Worm (Caenorhabditis elegans): ENCODE data around the gene C34D10.1.

The C34D10.1 gene

DNA sequence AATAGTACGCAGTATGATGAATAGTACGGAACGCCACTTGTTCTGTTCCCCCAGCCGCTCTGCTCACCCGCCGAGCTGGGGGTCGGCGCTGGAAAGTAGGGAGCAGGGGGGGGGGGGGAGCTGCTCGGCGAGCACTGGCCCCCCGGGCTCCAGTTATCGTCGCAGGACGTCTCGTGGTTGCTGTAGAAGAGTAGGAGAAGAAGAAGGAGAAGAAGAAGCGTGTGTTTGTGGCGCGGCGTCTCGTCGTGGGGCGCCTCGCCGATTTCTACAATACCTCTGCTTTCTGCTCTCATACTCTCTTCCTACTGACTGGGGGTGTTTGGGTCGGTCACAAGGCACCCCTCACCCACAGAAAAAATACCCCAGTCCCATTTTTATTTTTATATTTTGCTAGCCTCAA is 12.0 kb upstream of the C34D10.1 start (continued):
- TF ChIP-seq T26A8.4 (GFP tag; IDR thresholded peaks at IDR 0.05) = peak; percentile 50; the same call in 1 of the 2 replicates
- TF ChIP-seq spr-3 (GFP tag; optimal IDR thresholded peaks at IDR 0.05) = no peak
- TF ChIP-seq ZK337.2 (GFP tag; IDR thresholded peaks at IDR 0.05) = no peak
- TF ChIP-seq nhr-28 (tag; optimal IDR thresholded peaks at IDR 0.05) = no peak
- TF ChIP-seq attf-4 (tag; optimal IDR thresholded peaks at IDR 0.05) = no peak
- peak; percentile 59 for TF ChIP-seq mes-2 (tag; optimal IDR thresholded peaks at IDR 0.05; ENCODE audit: poor library complexity, severe bottlenecking)
- no peak for TF ChIP-seq ztf-7 (tag; optimal IDR thresholded peaks at IDR 0.05)
- no peak for TF ChIP-seq aly-2 (tag; optimal IDR thresholded peaks at IDR 0.05)
- TF ChIP-seq mxl-3 (GFP tag; optimal IDR thresholded peaks at IDR 0.05) = no peak
- 0 out of 2 replicates have a peak, but pooled peaks have one; percentile 22 for TF ChIP-seq arid-1 (GFP tag; conservative IDR thresholded peaks at IDR 0.05)
- TF ChIP-seq mdl-1 (tag; optimal IDR thresholded peaks at IDR 0.05) = peak; percentile 7 to 50
- TF ChIP-seq ces-1 (GFP tag; optimal IDR thresholded peaks at IDR 0.05) = no peak
- no peak for TF ChIP-seq nhr-77 (tag; optimal IDR thresholded peaks at IDR 0.05)
- no peak for TF ChIP-seq php-3 (GFP tag; IDR thresholded peaks at IDR 0.05)
- no peak for TF ChIP-seq nhr-25 (tag; optimal IDR thresholded peaks at IDR 0.05; ENCODE audit: borderline replicate concordance, insufficient read depth)
- no peak for TF ChIP-seq ZK546.5 (tag; optimal IDR thresholded peaks at IDR 0.05)
- TF ChIP-seq ceh-44 (GFP tag; IDR thresholded peaks at IDR 0.05) = no peak
- peak; percentile 48; the same call in 1 of the 2 replicates for TF ChIP-seq saeg-2 (GFP tag; IDR thresholded peaks at IDR 0.05)
- TF ChIP-seq ceh-82 (tag; optimal IDR thresholded peaks at IDR 0.05) = no peak
- TF ChIP-seq egl-43 (GFP tag; IDR thresholded peaks at IDR 0.05) = peak; percentile 88
- peak; percentile 91; the same call in 1 of the 2 replicates for TF ChIP-seq pha-4 (GFP tag; IDR thresholded peaks at IDR 0.05)
- no peak for TF ChIP-seq pha-4 (tag; optimal IDR thresholded peaks at IDR 0.05)
- TF ChIP-seq nhr-102 (tag; optimal IDR thresholded peaks at IDR 0.05) = no peak
- TF ChIP-seq nhr-41 (GFP tag; IDR thresholded peaks at IDR 0.05) = no peak
- peak; percentile 51 for TF ChIP-seq rbr-2 (tag; optimal IDR thresholded peaks at IDR 0.05)
- TF ChIP-seq lin-29 (GFP tag; IDR thresholded peaks at IDR 0.05) = no peak
- TF ChIP-seq zag-1 (tag; optimal IDR thresholded peaks at IDR 0.05) = no peak
- no peak for TF ChIP-seq pqm-1 (tag; optimal IDR thresholded peaks at IDR 0.05)
- TF ChIP-seq lin-13 (GFP tag; optimal IDR thresholded peaks at IDR 0.05) = no peak
- TF ChIP-seq lin-39 (tag; optimal IDR thresholded peaks at IDR 0.05) = no peak
- TF ChIP-seq daf-12 (tag; optimal IDR thresholded peaks at IDR 0.05) = no peak
- TF ChIP-seq nhr-10 (tag; optimal IDR thresholded peaks at IDR 0.05) = no peak
- TF ChIP-seq nhr-11 (tag; optimal IDR thresholded peaks at IDR 0.05) = no peak
- no peak for TF ChIP-seq F26F4.8 (GFP tag; conservative IDR thresholded peaks at IDR 0.05)
- no peak for TF ChIP-seq daf-16 (GFP tag; optimal IDR thresholded peaks at IDR 0.05)
- TF ChIP-seq daf-16 (tag; optimal IDR thresholded peaks at IDR 0.05) = no peak
- TF ChIP-seq mep-1 (tag; optimal IDR thresholded peaks at IDR 0.05) = peak; percentile 69
- TF ChIP-seq unc-39 (tag; optimal IDR thresholded peaks at IDR 0.05) = no peak
- TF ChIP-seq lir-3 (tag; optimal IDR thresholded peaks at IDR 0.05) = no peak
- no peak for TF ChIP-seq tag-97 (GFP tag; IDR thresholded peaks at IDR 0.05)
- TF ChIP-seq ceh-32 (tag; optimal IDR thresholded peaks at IDR 0.05; ENCODE audit: poor library complexity) = no peak
- no peak for TF ChIP-seq zfp-2 (tag; optimal IDR thresholded peaks at IDR 0.05)
- TF ChIP-seq aha-1 (tag) = peak; percentile 52
- TF ChIP-seq madf-9 (GFP tag; conservative IDR thresholded peaks at IDR 0.05) = no peak
- TF ChIP-seq Y105C5A.15 (GFP tag; IDR thresholded peaks at IDR 0.05) = 0 out of 2 replicates have a peak, but pooled peaks have one; percentile 31
- TF ChIP-seq spr-1 (tag; optimal IDR thresholded peaks at IDR 0.05) = no peak
- no peak for TF ChIP-seq dpl-1 (GFP tag; optimal IDR thresholded peaks at IDR 0.05)
- TF ChIP-seq sdz-12 (GFP tag; optimal IDR thresholded peaks at IDR 0.05) = no peak
- no peak for TF ChIP-seq snpc-1.2 (GFP tag; IDR thresholded peaks at IDR 0.05)
- TF ChIP-seq mxl-2 (GFP tag; conservative IDR thresholded peaks at IDR 0.05) = no peak
- peak; percentile 26 for TF ChIP-seq F37D6.2 (tag; optimal IDR thresholded peaks at IDR 0.05)
- no peak for TF ChIP-seq lim-7 (GFP tag; IDR thresholded peaks at IDR 0.05)
- TF ChIP-seq lin-15B (tag; optimal IDR thresholded peaks at IDR 0.05) = no peak
